Fruit fly (Drosophila melanogaster): ENCODE measurements around the gene CG42245.

DNA sequence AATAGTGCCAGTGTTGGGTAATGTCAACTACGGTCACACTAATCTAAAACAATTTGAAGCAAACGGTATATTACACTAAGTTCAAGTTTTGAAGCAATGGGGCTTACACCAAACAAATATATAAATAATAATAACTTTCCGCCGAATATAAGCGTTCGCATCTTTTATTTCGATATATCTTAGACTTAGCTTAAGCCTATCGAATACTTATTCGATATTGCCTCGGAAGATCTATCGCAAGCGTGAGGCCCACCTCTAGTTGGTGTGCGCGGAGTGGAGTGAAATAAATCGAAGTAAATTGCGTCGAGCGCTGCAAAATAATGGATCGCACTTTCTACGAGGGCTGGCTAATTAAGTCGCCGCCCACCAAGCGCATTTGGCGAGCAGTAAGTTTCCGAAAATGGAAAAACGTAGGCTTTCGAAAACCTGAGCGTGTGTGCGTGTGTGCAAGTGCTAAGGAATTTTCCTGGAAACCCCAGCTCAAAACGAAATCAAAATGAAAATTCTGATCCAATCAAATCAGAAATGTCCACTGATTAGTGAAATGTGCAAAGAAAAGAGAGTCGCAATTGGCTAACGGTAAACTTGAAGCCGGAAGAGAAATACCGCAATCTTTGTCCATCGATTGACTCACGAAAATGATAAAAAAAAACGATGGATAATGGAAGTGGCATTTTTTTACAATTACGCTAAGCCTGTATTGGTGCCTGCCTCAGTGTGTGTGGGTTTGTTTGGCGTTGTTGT, 42.2 kb upstream of the CG42245 start, which contains the start of gene dos:
- TF ChIP-seq CG14667 (GFP tag; IDR thresholded peaks at IDR 0.05), result no peak
- TF ChIP-seq E2f2 (GFP tag; IDR thresholded peaks at IDR 0.05), result peak; percentile 68
- no peak for TF ChIP-seq ham (GFP tag; IDR thresholded peaks at IDR 0.05)
- peak; percentile 44 for TF ChIP-seq Chrac-16 (GFP tag; optimal IDR thresholded peaks at IDR 0.05)
- no peak for TF ChIP-seq fu2 (GFP tag; optimal IDR thresholded peaks at IDR 0.05)
- TF ChIP-seq CG2129 (GFP tag; IDR thresholded peaks at IDR 0.05; ENCODE audit: partially characterized antibody), result peak; percentile 54
- no peak for TF ChIP-seq kah (GFP tag; optimal IDR thresholded peaks at IDR 0.05)
- no peak for TF ChIP-seq en (GFP tag; optimal IDR thresholded peaks at IDR 0.05)
- TF ChIP-seq pnt (GFP tag; optimal IDR thresholded peaks at IDR 0.05), result no peak
- TF ChIP-seq CG5180 (GFP tag; optimal IDR thresholded peaks at IDR 0.05), result no peak
- TF ChIP-seq btn (GFP tag; optimal IDR thresholded peaks at IDR 0.05), result no peak
